Worm (Caenorhabditis elegans) whole organism, L3 larva: Measurements from ENCODE around the gene nep-3.

Experiments
- R02D3.7 ChIP-seq: fragments of 150-350 bp; optimal IDR thresholded peaks from 2 replicates; lab custom pipeline; 2014; ENCODE audit warnings: missing biosample characterization, missing genetic modification characterization
- ZK546.5 ChIP-seq: sonication (generic microtip); optimal IDR thresholded peaks from 2 replicates; lab custom pipeline; 2017; ENCODE audit warnings: missing biosample characterization, missing genetic modification characterization
- aly-2 ChIP-seq: fragments of 150-350 bp; optimal IDR thresholded peaks from 2 replicates; lab custom pipeline; 2014; ENCODE audit warnings: missing biosample characterization, missing genetic modification characterization
- ama-1 ChIP-seq: fragments of 150-350 bp; optimal IDR thresholded peaks from 2 replicates; lab custom pipeline; 2018
- ceh-16 ChIP-seq: sonication (generic microtip); optimal IDR thresholded peaks from 2 replicates; lab custom pipeline; 2017; ENCODE audit warnings: missing biosample characterization, missing genetic modification characterization
- ceh-28 ChIP-seq: fragments of 150-350 bp; optimal IDR thresholded peaks from 2 replicates; lab custom pipeline; 2014; ENCODE audit warnings: missing biosample characterization, missing genetic modification reagents, missing genetic modification characterization
- ceh-9 ChIP-seq: sonication (generic microtip); optimal IDR thresholded peaks from 2 replicates; lab custom pipeline; 2018; ENCODE audit warnings: missing biosample characterization, missing genetic modification characterization
- daf-12 ChIP-seq: fragments of 150-350 bp; optimal IDR thresholded peaks from 2 replicates; lab custom pipeline; 2014; ENCODE audit warnings: missing biosample characterization, missing genetic modification reagents, missing genetic modification characterization
- elt-1 ChIP-seq: fragments of 150-350 bp; optimal IDR thresholded peaks from 2 replicates; lab custom pipeline; 2014; ENCODE audit warnings: missing biosample characterization, missing genetic modification characterization
- elt-3 ChIP-seq, 3 experiments: fragments of 150-350 bp in 1 of 3; sonication (generic microtip) in 2 of 3; optimal IDR thresholded peaks; 2 replicates in 2 of 3; 4 replicates in 1 of 3; lab custom pipeline; 2014 to 2017; ENCODE audit warnings: missing biosample characterization in 3 of 3, missing genetic modification characterization in 3 of 3
- eor-1 ChIP-seq, 2 experiments: fragments of 150-350 bp; optimal IDR thresholded peaks; 2 replicates each; lab custom pipeline; 2014 to 2018; ENCODE audit warnings: missing biosample characterization in 2 of 2, missing genetic modification characterization in 2 of 2
- fkh-10 ChIP-seq: sonication (generic microtip); optimal IDR thresholded peaks from 2 replicates; lab custom pipeline; 2017; ENCODE audit warnings: missing biosample characterization, missing genetic modification reagents, missing genetic modification characterization
- fkh-2 ChIP-seq: fragments of 150-350 bp; optimal IDR thresholded peaks from 2 replicates; lab custom pipeline; 2014; ENCODE audit warnings: missing biosample characterization, missing genetic modification reagents, missing genetic modification characterization
- jun-1 ChIP-seq: fragments of 150-350 bp; optimal IDR thresholded peaks from 2 replicates; lab custom pipeline; 2014; ENCODE audit warnings: missing biosample characterization, missing genetic modification reagents, missing genetic modification characterization
- lin-15B ChIP-seq: fragments of 150-350 bp; optimal IDR thresholded peaks from 2 replicates; lab custom pipeline; 2014; ENCODE audit warnings: missing biosample characterization, missing genetic modification characterization
- lin-39 ChIP-seq: fragments of 150-350 bp; optimal IDR thresholded peaks from 2 replicates; lab custom pipeline; 2018; ENCODE audit warnings: missing biosample characterization, missing genetic modification reagents, missing genetic modification characterization
- lsy-12 ChIP-seq: sonication (generic microtip); optimal IDR thresholded peaks from 2 replicates; lab custom pipeline; 2016; ENCODE audit warnings: mild to moderate bottlenecking, missing genetic modification characterization, missing compliant biosample characterization
- mdl-1 ChIP-seq: fragments of 150-350 bp; optimal IDR thresholded peaks from 2 replicates; lab custom pipeline; 2014; ENCODE audit warnings: missing biosample characterization, missing genetic modification characterization
- mml-1 ChIP-seq: fragments of 150-350 bp; sonication (generic microtip); optimal IDR thresholded peaks from 3 replicates; lab custom pipeline; 2014; ENCODE audit warnings: missing biosample characterization, missing genetic modification characterization
- nfya-1 ChIP-seq: sonication (generic microtip); optimal IDR thresholded peaks from 2 replicates; lab custom pipeline; 2017; ENCODE audit warnings: missing genetic modification characterization, mild to moderate bottlenecking, missing compliant biosample characterization, antibody characterized with exemption, moderate library complexity; ENCODE audit not compliant: insufficient read depth
- nhr-23 ChIP-seq: fragments of 150-350 bp; optimal IDR thresholded peaks from 2 replicates; lab custom pipeline; 2014; ENCODE audit warnings: missing biosample characterization, missing genetic modification reagents, missing genetic modification characterization
- nhr-237 ChIP-seq: fragments of 150-350 bp; optimal IDR thresholded peaks from 2 replicates; lab custom pipeline; 2014; ENCODE audit warnings: missing biosample characterization, missing genetic modification characterization
- nhr-25 ChIP-seq: sonication (generic microtip); optimal IDR thresholded peaks from 2 replicates; lab custom pipeline; 2017; ENCODE audit warnings: missing biosample characterization, missing genetic modification characterization
- nhr-28 ChIP-seq: fragments of 150-350 bp; optimal IDR thresholded peaks from 2 replicates; lab custom pipeline; 2014; ENCODE audit warnings: missing biosample characterization, missing genetic modification characterization
- nhr-43 ChIP-seq: sonication (generic microtip); optimal IDR thresholded peaks from 2 replicates; lab custom pipeline; 2016; ENCODE audit warnings: mild to moderate bottlenecking, missing genetic modification characterization, missing compliant biosample characterization; ENCODE audit not compliant: poor library complexity, severe bottlenecking
- nhr-67 ChIP-seq: fragments of 150-350 bp; optimal IDR thresholded peaks from 2 replicates; lab custom pipeline; 2014; ENCODE audit warnings: missing biosample characterization, missing genetic modification characterization
- nhr-76 ChIP-seq: fragments of 150-350 bp; sonication (generic microtip); optimal IDR thresholded peaks from 5 replicates; lab custom pipeline; 2014; ENCODE audit warnings: missing biosample characterization, missing genetic modification characterization
- nhr-77 ChIP-seq: fragments of 150-350 bp; optimal IDR thresholded peaks from 2 replicates; lab custom pipeline; 2014; ENCODE audit warnings: missing biosample characterization, missing genetic modification characterization
- pha-4 ChIP-seq: fragments of 150-350 bp; optimal IDR thresholded peaks from 2 replicates; lab custom pipeline; 2014; ENCODE audit warnings: missing biosample characterization, missing genetic modification reagents, missing genetic modification characterization
- skn-1 ChIP-seq: fragments of 150-350 bp; optimal IDR thresholded peaks from 2 replicates; lab custom pipeline; 2014; ENCODE audit warnings: missing biosample characterization, missing genetic modification characterization
- snpc-4 ChIP-seq: fragments of 150-350 bp; optimal IDR thresholded peaks from 2 replicates; lab custom pipeline; 2014; ENCODE audit warnings: missing biosample characterization, missing genetic modification characterization
- tbx-2 ChIP-seq: sonication (generic microtip); optimal IDR thresholded peaks from 2 replicates; lab custom pipeline; 2016; ENCODE audit warnings: mild to moderate bottlenecking, missing genetic modification characterization, missing compliant biosample characterization
- unc-39 ChIP-seq: sonication (generic microtip); optimal IDR thresholded peaks from 4 replicates; lab custom pipeline; 2017; ENCODE audit warnings: missing biosample characterization, missing genetic modification characterization
- zag-1 ChIP-seq: fragments of 150-350 bp; optimal IDR thresholded peaks from 2 replicates; lab custom pipeline; 2014; ENCODE audit warnings: missing biosample characterization, missing genetic modification characterization
- ztf-11 ChIP-seq: fragments of 150-350 bp; optimal IDR thresholded peaks from 2 replicates; lab custom pipeline; 2014; ENCODE audit warnings: missing biosample characterization, missing genetic modification characterization
- ztf-4 ChIP-seq: fragments of 150-350 bp; optimal IDR thresholded peaks from 2 replicates; lab custom pipeline; 2014; ENCODE audit warnings: missing biosample characterization, missing genetic modification characterization

The nep-3 gene

DNA sequence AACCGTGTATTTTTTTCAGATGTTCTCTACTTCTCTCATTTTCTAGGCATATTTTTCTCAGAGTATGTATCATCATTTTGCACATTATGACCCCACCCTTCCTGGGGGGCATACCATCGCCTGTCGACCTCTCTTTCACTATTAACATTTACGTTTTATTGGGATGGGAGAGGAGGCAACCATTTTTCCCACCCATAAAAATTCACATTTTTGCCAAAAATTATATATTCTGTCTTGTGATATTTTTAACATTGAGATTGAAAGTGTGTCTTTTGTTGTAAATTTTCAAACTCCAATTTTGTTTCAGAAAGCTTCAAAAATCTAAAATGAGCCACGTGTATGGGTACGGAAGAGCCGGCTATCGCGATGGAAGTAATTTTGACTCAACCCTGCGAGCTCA, 17.7 kb upstream of the nep-3 start, which contains the start of gene F53C3.7:
TSS of gene F53C3.7 (plus strand) at position 301 of the 400 bp plus-strand sequence.
- TF ChIP-seq zag-1 (tag; lab: Kevin White, UChicago) = no peak
- no peak for TF ChIP-seq aly-2 (tag; lab: Kevin White, UChicago)
- no peak for TF ChIP-seq elt-1 (tag; lab: Kevin White, UChicago)
- TF ChIP-seq nhr-237 = no peak
- no peak for TF ChIP-seq snpc-4 (tag; lab: Kevin White, UChicago)
- TF ChIP-seq pha-4 (tag; lab: Kevin White, UChicago) = no peak
- no peak for TF ChIP-seq ceh-16 (tag; lab: Kevin White, UChicago)
- no peak for TF ChIP-seq eor-1 (tag; optimal IDR thresholded peaks at IDR 0.05; lab: Kevin White, UChicago)
- TF ChIP-seq nhr-76 (tag; lab: Kevin White, UChicago) = no peak
- no peak for TF ChIP-seq ceh-28 (tag; lab: Kevin White, UChicago)
- TF ChIP-seq jun-1 (tag; lab: Kevin White, UChicago) = no peak
- no peak for TF ChIP-seq ceh-9 (tag; lab: Kevin White, UChicago)
- TF ChIP-seq ztf-11 = no peak

DNA sequence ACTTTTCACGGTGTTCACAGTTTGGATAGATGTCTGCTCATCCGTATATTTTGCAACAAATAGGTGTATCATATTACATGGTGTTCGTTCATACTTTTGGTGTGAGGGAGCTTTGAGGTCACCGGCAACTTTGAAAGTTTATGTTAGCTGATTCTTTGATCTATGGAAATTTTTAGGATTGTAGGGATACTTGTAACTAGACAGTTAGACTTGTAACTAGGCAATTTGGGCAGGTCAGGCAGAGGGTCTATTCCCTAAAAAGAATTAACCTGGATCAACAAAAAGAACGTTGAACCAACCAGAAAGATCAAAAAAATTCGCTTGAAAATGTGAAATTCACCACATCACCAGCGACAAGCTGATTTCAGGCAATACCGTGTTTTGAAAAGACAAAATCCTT, 16.9 kb upstream of the nep-3 start:
- no peak for TF ChIP-seq ceh-9 (tag; lab: Kevin White, UChicago)
- no peak for TF ChIP-seq nhr-77 (tag; lab: Kevin White, UChicago)
- no peak for TF ChIP-seq ceh-28 (tag; lab: Kevin White, UChicago)
- no peak for TF ChIP-seq pha-4 (tag; lab: Kevin White, UChicago)
- no peak for TF ChIP-seq lsy-12
- no peak for TF ChIP-seq ama-1 (lab: Kevin White, UChicago)
- TF ChIP-seq nhr-23 (tag; lab: Kevin White, UChicago) = no peak
- TF ChIP-seq fkh-10 = no peak
- TF ChIP-seq nhr-25 (tag; lab: Kevin White, UChicago) = no peak
- no peak for TF ChIP-seq mml-1
- no peak for TF ChIP-seq elt-3 (tag; optimal IDR thresholded peaks at IDR 0.05; lab: Kevin White, UChicago)
- TF ChIP-seq eor-1 (tag; optimal IDR thresholded peaks at IDR 0.05; lab: Kevin White, UChicago) = no peak
- TF ChIP-seq nhr-28 = no peak
- no peak for TF ChIP-seq daf-12 (tag; lab: Kevin White, UChicago)
- TF ChIP-seq fkh-2 (tag; lab: Kevin White, UChicago) = no peak
- TF ChIP-seq ztf-11 = no peak

DNA sequence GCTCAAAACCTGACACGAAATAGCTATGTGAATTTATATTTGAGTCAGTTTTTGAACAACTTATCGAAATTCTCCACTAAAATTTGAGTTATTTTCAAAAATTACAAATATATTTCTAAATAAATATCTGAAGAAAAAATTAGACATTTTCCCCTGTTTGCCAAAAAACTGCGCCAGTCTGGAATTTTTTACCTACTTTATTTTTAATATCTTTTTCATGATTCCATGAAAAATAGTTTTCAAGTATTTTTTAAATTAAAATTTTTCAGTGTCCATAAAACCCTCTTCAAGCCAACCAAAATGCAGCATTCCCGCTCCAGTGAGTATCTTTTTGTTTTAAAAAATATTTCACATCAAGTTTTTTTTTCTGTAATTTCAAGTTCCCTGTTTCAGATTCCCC, 14.1 kb upstream of the nep-3 start, which contains the start of gene F53C3.8:
TSS of gene F53C3.8 (plus strand) at position 301 of the 400 bp plus-strand sequence.
- TF ChIP-seq ztf-11 = no peak
- TF ChIP-seq elt-1 (tag; lab: Kevin White, UChicago) = no peak
- no peak for TF ChIP-seq nhr-76 (tag; lab: Kevin White, UChicago)
- no peak for TF ChIP-seq aly-2 (tag; lab: Kevin White, UChicago)
- TF ChIP-seq nfya-1 (tag; lab: Kevin White, UChicago) = no peak
- no peak for TF ChIP-seq snpc-4 (tag; lab: Kevin White, UChicago)
- no peak for TF ChIP-seq tbx-2 (tag; lab: Kevin White, UChicago)

DNA sequence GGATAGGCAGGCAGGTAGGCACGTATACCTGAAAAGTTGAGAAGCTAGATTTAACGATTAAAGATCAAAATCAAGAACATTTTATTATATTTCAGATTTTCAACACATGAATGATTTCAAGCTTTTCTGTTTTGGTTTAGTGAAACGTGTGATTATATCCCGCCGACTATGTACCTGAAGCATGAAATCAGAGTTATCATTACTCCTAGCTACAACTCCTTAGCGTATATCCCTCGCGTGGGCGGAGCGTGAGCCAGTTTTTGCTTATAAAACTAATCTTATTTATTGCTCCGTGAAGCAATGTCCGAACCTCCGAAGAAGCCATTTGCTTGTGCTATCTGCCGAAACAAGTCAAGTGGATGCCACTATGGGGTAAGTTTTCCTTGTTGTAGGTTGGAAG, 2.9 kb upstream of the nep-3 start, which contains the start of gene nhr-166:
TSS of gene nhr-166 (plus strand) at position 301 of the 400 bp plus-strand sequence.
- TF ChIP-seq nhr-77 (tag; lab: Kevin White, UChicago) = no peak
- no peak for TF ChIP-seq unc-39
- TF ChIP-seq ztf-11 = no peak
- TF ChIP-seq lin-39 = no peak
- no peak for TF ChIP-seq nhr-43
- no peak for TF ChIP-seq mdl-1 (tag; lab: Kevin White, UChicago)
- TF ChIP-seq fkh-2 (tag; lab: Kevin White, UChicago) = no peak
- TF ChIP-seq skn-1 (tag; lab: Kevin White, UChicago) = no peak
- TF ChIP-seq nhr-76 (tag; lab: Kevin White, UChicago) = no peak
- TF ChIP-seq ztf-4 (tag; lab: Kevin White, UChicago) = no peak
- TF ChIP-seq nfya-1 (tag; lab: Kevin White, UChicago) = no peak
- no peak for TF ChIP-seq R02D3.7 (tag; lab: Kevin White, UChicago)
- no peak for TF ChIP-seq nhr-67 (tag; lab: Kevin White, UChicago)
- TF ChIP-seq eor-1 (tag; optimal IDR thresholded peaks at IDR 0.05; lab: Kevin White, UChicago) = no peak
- TF ChIP-seq ZK546.5 = no peak
- no peak for TF ChIP-seq ceh-16 (tag; lab: Kevin White, UChicago)
- TF ChIP-seq elt-3 (tag; optimal IDR thresholded peaks at IDR 0.05; lab: Kevin White, UChicago) = no peak
- no peak for TF ChIP-seq nhr-23 (tag; lab: Kevin White, UChicago)
- TF ChIP-seq lin-15B = no peak
